Worm (Caenorhabditis elegans): Measurements from ENCODE around the gene smvt-1.

The smvt-1 gene

DNA sequence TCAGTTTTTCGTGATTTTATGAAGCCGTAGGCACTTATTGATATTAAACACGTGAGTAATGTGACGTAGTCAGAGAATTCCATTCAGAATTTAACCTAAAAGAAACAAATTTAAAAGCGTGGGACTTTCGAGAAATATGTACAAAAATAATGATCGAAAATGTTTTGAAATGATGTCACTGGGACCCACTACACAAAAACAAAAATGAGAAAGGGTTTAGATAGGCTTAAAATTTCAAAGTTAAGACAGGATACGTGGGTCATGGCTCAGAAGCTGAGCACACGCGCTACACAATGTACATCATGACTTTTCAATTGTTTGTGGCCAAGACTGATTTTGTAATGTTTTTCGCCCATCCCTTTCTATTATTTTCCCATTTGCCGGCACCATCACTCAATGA is at the start of gene smvt-1:
Gene smvt-1 (minus strand): TSS at position 101 of the 400 bp plus-strand sequence.
- TF ChIP-seq npax-4 (tag; optimal IDR thresholded peaks at IDR 0.05) (no peak), odd-2 (tag; optimal IDR thresholded peaks at IDR 0.05) (no peak), gmeb-2 (tag; optimal IDR thresholded peaks at IDR 0.05) (no peak), dve-1 (tag; optimal IDR thresholded peaks at IDR 0.05) (no peak), ttx-3 (tag; optimal IDR thresholded peaks at IDR 0.05) (no peak), ets-4 (tag; optimal IDR thresholded peaks at IDR 0.05) (no peak), zip-5 (tag; optimal IDR thresholded peaks at IDR 0.05) (no peak), unc-55 (GFP tag; optimal IDR thresholded peaks at IDR 0.05) (no peak), elt-4 (tag; optimal IDR thresholded peaks at IDR 0.05) (no peak)

DNA sequence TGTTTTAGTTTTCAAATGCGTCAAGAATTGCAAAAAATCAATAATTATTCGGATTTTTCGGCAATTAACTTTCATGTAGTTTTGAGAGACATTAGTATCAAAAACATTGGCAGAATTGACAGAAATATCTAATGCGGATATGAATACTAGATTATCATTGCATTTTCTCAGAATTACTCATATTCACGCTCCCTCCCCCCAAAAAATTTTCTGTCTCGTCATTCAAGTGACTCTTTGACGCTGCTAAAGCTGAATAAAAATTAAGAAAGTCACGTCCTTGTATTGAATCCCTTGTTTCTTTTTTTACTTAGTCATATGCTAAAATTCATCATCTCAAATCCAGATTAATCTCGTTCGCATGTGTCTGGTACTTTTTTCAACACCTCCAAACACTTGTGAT is 47.8 kb upstream of the smvt-1 start:
- TF ChIP-seq fkh-6 (tag; optimal IDR thresholded peaks at IDR 0.05), result no peak
- no peak for TF ChIP-seq npax-4 (tag; optimal IDR thresholded peaks at IDR 0.05)
- no peak for TF ChIP-seq ceh-2 (tag; optimal IDR thresholded peaks at IDR 0.05)
- TF ChIP-seq ceh-6 (GFP tag; optimal IDR thresholded peaks at IDR 0.05), result no peak
- TF ChIP-seq pqm-1 (tag; optimal IDR thresholded peaks at IDR 0.05), result no peak
- TF ChIP-seq C08G9.2 (tag; optimal IDR thresholded peaks at IDR 0.05), result no peak
- no peak for TF ChIP-seq ceh-31 (tag; optimal IDR thresholded peaks at IDR 0.05)
- TF ChIP-seq sdc-2 (tag; optimal IDR thresholded peaks at IDR 0.05), result no peak
- TF ChIP-seq ceh-14 (tag; optimal IDR thresholded peaks at IDR 0.05), result no peak
- no peak for TF ChIP-seq ets-4 (tag; optimal IDR thresholded peaks at IDR 0.05)
- TF ChIP-seq ttx-3 (tag; optimal IDR thresholded peaks at IDR 0.05), result no peak
- no peak for TF ChIP-seq Y22D7AL.16 (tag; optimal IDR thresholded peaks at IDR 0.05)

DNA sequence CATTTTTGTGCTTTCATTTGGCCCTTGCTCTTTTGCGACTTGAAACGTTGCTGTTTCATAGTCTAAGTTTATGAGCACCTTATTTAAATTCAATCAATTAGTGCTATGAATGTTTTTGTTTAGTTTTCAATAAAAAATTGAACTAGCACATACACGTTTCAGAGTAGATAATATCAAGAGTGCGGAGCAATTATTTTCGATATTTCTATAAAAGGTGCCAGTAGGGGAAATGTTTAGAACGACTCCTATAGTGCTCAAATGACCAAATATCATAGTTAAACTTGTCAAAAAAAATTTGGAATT is 46.9 kb upstream of the smvt-1 start:
- TF ChIP-seq unc-42 (tag; optimal IDR thresholded peaks at IDR 0.05) (no peak), sdc-2 (tag; optimal IDR thresholded peaks at IDR 0.05) (no peak), unc-86 (tag; optimal IDR thresholded peaks at IDR 0.05) (no peak), T23F11.4 (GFP tag; optimal IDR thresholded peaks at IDR 0.05) (no peak), nhr-232 (tag; optimal IDR thresholded peaks at IDR 0.05) (no peak), lin-11 (tag; optimal IDR thresholded peaks at IDR 0.05) (no peak), pros-1 (tag; optimal IDR thresholded peaks at IDR 0.05) (no peak)

DNA sequence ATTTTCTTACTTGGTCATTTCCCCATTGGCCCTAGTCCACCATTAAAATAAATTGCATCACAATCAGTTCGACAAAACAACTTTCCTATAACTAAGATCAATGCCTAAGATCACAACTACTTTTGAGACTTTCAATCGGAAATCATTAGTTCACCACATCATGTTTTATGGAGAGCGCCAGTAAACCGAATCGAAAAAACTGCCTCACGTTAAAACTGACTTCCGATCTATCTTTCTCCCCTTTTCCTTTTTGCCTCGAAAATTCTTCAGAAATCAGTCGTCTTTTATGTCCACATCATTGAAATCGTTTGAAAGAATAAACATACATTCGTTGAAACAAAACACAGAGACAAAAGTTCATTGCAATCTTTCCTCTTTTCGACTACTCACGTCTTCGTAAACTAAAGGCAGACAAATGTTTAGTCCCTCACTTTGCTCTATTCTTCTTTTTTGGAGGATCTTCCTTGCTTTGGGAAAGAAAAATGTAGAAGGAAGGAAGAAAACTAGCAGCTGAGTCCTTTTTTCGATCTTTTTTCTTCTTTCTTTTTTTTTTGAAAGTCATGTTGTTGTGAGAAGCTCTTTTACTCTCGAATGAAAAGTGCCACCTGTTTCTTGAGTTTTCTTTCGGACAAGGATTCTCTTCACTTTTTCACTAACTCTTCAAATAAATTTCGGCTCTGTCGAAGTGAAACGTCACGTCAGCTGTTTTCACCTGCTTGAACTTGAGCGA is 46.4 kb upstream of the smvt-1 start:
- peak; percentile 39 for TF ChIP-seq ceh-18 (tag; optimal IDR thresholded peaks at IDR 0.05)
- no peak for TF ChIP-seq ahr-1 (tag; optimal IDR thresholded peaks at IDR 0.05)
- no peak for TF ChIP-seq hlh-6 (tag; optimal IDR thresholded peaks at IDR 0.05)
- TF ChIP-seq ceh-22 (tag; optimal IDR thresholded peaks at IDR 0.05), result no peak
- no peak for TF ChIP-seq ets-4 (tag; optimal IDR thresholded peaks at IDR 0.05)
- TF ChIP-seq nhr-232 (tag; optimal IDR thresholded peaks at IDR 0.05), result no peak
- no peak for TF ChIP-seq madf-2 (tag; optimal IDR thresholded peaks at IDR 0.05)
- peak; percentile 35 for TF ChIP-seq unc-55 (GFP tag; optimal IDR thresholded peaks at IDR 0.05)
- TF ChIP-seq ceh-2 (tag; optimal IDR thresholded peaks at IDR 0.05), result no peak
- TF ChIP-seq nhr-11 (tag; optimal IDR thresholded peaks at IDR 0.05), result no peak
- TF ChIP-seq unc-42 (tag; optimal IDR thresholded peaks at IDR 0.05), result no peak
- TF ChIP-seq mec-3 (tag; optimal IDR thresholded peaks at IDR 0.05; ENCODE audit: borderline replicate concordance), result no peak

DNA sequence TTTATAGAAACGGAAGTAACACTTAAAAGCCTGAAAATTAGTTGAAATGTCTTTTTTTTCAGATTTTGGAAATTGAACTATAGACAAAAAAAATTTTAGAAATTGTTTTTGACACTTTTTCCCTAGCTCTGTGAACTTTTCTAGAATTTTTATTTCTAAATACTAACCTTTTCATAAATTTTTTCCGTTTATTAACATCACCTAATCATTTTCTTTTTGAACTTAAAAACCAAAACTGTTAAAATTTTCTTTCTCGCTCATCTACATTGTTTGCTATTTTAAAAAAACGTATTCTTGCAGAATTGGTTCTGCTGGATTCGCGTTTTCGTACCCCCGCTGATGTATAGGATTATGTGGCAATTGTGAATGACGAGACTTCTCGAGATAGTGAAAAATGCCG is 44.9 kb upstream of the smvt-1 start, which contains the start of the genes nhr-40 and T03G6.7:
Gene nhr-40 (plus strand): TSS at position 301 of the 400 bp plus-strand sequence.
Gene T03G6.7 (plus strand): TSS at position 337 of the 400 bp plus-strand sequence.
- TF ChIP-seq unc-55 (GFP tag; optimal IDR thresholded peaks at IDR 0.05) (no peak), ceh-30 (tag; optimal IDR thresholded peaks at IDR 0.05) (no peak), ahr-1 (tag; optimal IDR thresholded peaks at IDR 0.05) (no peak)
